Worm (Caenorhabditis elegans) whole organism, L3 larva: Measurements from ENCODE around the gene srxa-11.

ENCODE experiments used
- R02D3.7 ChIP-seq: fragments of 150-350 bp; optimal IDR thresholded peaks from 2 replicates; lab custom pipeline; 2014; ENCODE audit warnings: missing biosample characterization, missing genetic modification characterization
- aly-2 ChIP-seq: fragments of 150-350 bp; optimal IDR thresholded peaks from 2 replicates; lab custom pipeline; 2014; ENCODE audit warnings: missing biosample characterization, missing genetic modification characterization
- ama-1 ChIP-seq: fragments of 150-350 bp; optimal IDR thresholded peaks from 2 replicates; lab custom pipeline; 2018
- ceh-16 ChIP-seq: sonication (generic microtip); optimal IDR thresholded peaks from 2 replicates; lab custom pipeline; 2017; ENCODE audit warnings: missing biosample characterization, missing genetic modification characterization
- ceh-28 ChIP-seq: fragments of 150-350 bp; optimal IDR thresholded peaks from 2 replicates; lab custom pipeline; 2014; ENCODE audit warnings: missing biosample characterization, missing genetic modification reagents, missing genetic modification characterization
- ceh-82 ChIP-seq: fragments of 150-350 bp; optimal IDR thresholded peaks from 2 replicates; lab custom pipeline; 2014; ENCODE audit warnings: missing biosample characterization, missing genetic modification characterization
- ceh-9 ChIP-seq: sonication (generic microtip); optimal IDR thresholded peaks from 2 replicates; lab custom pipeline; 2018; ENCODE audit warnings: missing biosample characterization, missing genetic modification characterization
- daf-12 ChIP-seq: fragments of 150-350 bp; optimal IDR thresholded peaks from 2 replicates; lab custom pipeline; 2014; ENCODE audit warnings: missing biosample characterization, missing genetic modification reagents, missing genetic modification characterization
- egl-27 ChIP-seq: sonication (generic microtip); optimal IDR thresholded peaks from 4 replicates; lab custom pipeline; 2017; ENCODE audit warnings: missing biosample characterization, missing genetic modification reagents, missing genetic modification characterization
- egl-5 ChIP-seq: fragments of 150-350 bp; optimal IDR thresholded peaks from 2 replicates; lab custom pipeline; 2017; ENCODE audit warnings: missing biosample characterization, missing genetic modification reagents, missing genetic modification characterization, inconsistent platforms
- elt-1 ChIP-seq: fragments of 150-350 bp; optimal IDR thresholded peaks from 2 replicates; lab custom pipeline; 2014; ENCODE audit warnings: missing biosample characterization, missing genetic modification characterization
- elt-2 ChIP-seq: sonication (generic microtip); optimal IDR thresholded peaks from 2 replicates; lab custom pipeline; 2016; ENCODE audit warnings: missing genetic modification reagents, mild to moderate bottlenecking, missing genetic modification characterization, missing compliant biosample characterization
- elt-3 ChIP-seq, 3 experiments: fragments of 150-350 bp in 1 of 3; sonication (generic microtip) in 2 of 3; optimal IDR thresholded peaks; 2 replicates in 2 of 3; 4 replicates in 1 of 3; lab custom pipeline; 2014 to 2017; ENCODE audit warnings: missing biosample characterization in 3 of 3, missing genetic modification characterization in 3 of 3
- eor-1 ChIP-seq, 2 experiments: fragments of 150-350 bp; optimal IDR thresholded peaks; 2 replicates each; lab custom pipeline; 2014 to 2018; ENCODE audit warnings: missing biosample characterization in 2 of 2, missing genetic modification characterization in 2 of 2
- fkh-10 ChIP-seq: sonication (generic microtip); optimal IDR thresholded peaks from 2 replicates; lab custom pipeline; 2017; ENCODE audit warnings: missing biosample characterization, missing genetic modification reagents, missing genetic modification characterization
- fkh-2 ChIP-seq: fragments of 150-350 bp; optimal IDR thresholded peaks from 2 replicates; lab custom pipeline; 2014; ENCODE audit warnings: missing biosample characterization, missing genetic modification reagents, missing genetic modification characterization
- fos-1 ChIP-seq: fragments of 150-350 bp; optimal IDR thresholded peaks from 2 replicates; lab custom pipeline; 2014; ENCODE audit warnings: missing biosample characterization, missing genetic modification characterization
- hmg-11 ChIP-seq: sonication (generic microtip); optimal IDR thresholded peaks from 2 replicates; lab custom pipeline; 2016; ENCODE audit warnings: missing genetic modification characterization, missing compliant biosample characterization
- jun-1 ChIP-seq: fragments of 150-350 bp; optimal IDR thresholded peaks from 2 replicates; lab custom pipeline; 2014; ENCODE audit warnings: missing biosample characterization, missing genetic modification reagents, missing genetic modification characterization
- lin-15B ChIP-seq: fragments of 150-350 bp; optimal IDR thresholded peaks from 2 replicates; lab custom pipeline; 2014; ENCODE audit warnings: missing biosample characterization, missing genetic modification characterization
- lin-39 ChIP-seq: fragments of 150-350 bp; optimal IDR thresholded peaks from 2 replicates; lab custom pipeline; 2018; ENCODE audit warnings: missing biosample characterization, missing genetic modification reagents, missing genetic modification characterization
- lsy-12 ChIP-seq: sonication (generic microtip); optimal IDR thresholded peaks from 2 replicates; lab custom pipeline; 2016; ENCODE audit warnings: mild to moderate bottlenecking, missing genetic modification characterization, missing compliant biosample characterization
- mdl-1 ChIP-seq: fragments of 150-350 bp; optimal IDR thresholded peaks from 2 replicates; lab custom pipeline; 2014; ENCODE audit warnings: missing biosample characterization, missing genetic modification characterization
- mml-1 ChIP-seq: fragments of 150-350 bp; sonication (generic microtip); optimal IDR thresholded peaks from 3 replicates; lab custom pipeline; 2014; ENCODE audit warnings: missing biosample characterization, missing genetic modification characterization
- nfya-1 ChIP-seq: sonication (generic microtip); optimal IDR thresholded peaks from 2 replicates; lab custom pipeline; 2017; ENCODE audit warnings: missing genetic modification characterization, mild to moderate bottlenecking, missing compliant biosample characterization, antibody characterized with exemption, moderate library complexity; ENCODE audit not compliant: insufficient read depth
- nhr-11 ChIP-seq: fragments of 150-350 bp; optimal IDR thresholded peaks from 2 replicates; lab custom pipeline; 2014; ENCODE audit warnings: missing biosample characterization, missing genetic modification characterization
- nhr-12 ChIP-seq: fragments of 150-350 bp; optimal IDR thresholded peaks from 2 replicates; lab custom pipeline; 2014; ENCODE audit warnings: missing biosample characterization, missing genetic modification characterization
- nhr-23 ChIP-seq: fragments of 150-350 bp; optimal IDR thresholded peaks from 2 replicates; lab custom pipeline; 2014; ENCODE audit warnings: missing biosample characterization, missing genetic modification reagents, missing genetic modification characterization
- nhr-237 ChIP-seq: fragments of 150-350 bp; optimal IDR thresholded peaks from 2 replicates; lab custom pipeline; 2014; ENCODE audit warnings: missing biosample characterization, missing genetic modification characterization
- nhr-25 ChIP-seq: sonication (generic microtip); optimal IDR thresholded peaks from 2 replicates; lab custom pipeline; 2017; ENCODE audit warnings: missing biosample characterization, missing genetic modification characterization
- nhr-28 ChIP-seq: fragments of 150-350 bp; optimal IDR thresholded peaks from 2 replicates; lab custom pipeline; 2014; ENCODE audit warnings: missing biosample characterization, missing genetic modification characterization
- nhr-43 ChIP-seq: sonication (generic microtip); optimal IDR thresholded peaks from 2 replicates; lab custom pipeline; 2016; ENCODE audit warnings: mild to moderate bottlenecking, missing genetic modification characterization, missing compliant biosample characterization; ENCODE audit not compliant: poor library complexity, severe bottlenecking
- nhr-67 ChIP-seq: fragments of 150-350 bp; optimal IDR thresholded peaks from 2 replicates; lab custom pipeline; 2014; ENCODE audit warnings: missing biosample characterization, missing genetic modification characterization
- nhr-76 ChIP-seq: fragments of 150-350 bp; sonication (generic microtip); optimal IDR thresholded peaks from 5 replicates; lab custom pipeline; 2014; ENCODE audit warnings: missing biosample characterization, missing genetic modification characterization
- nhr-77 ChIP-seq: fragments of 150-350 bp; optimal IDR thresholded peaks from 2 replicates; lab custom pipeline; 2014; ENCODE audit warnings: missing biosample characterization, missing genetic modification characterization
- pha-4 ChIP-seq: fragments of 150-350 bp; optimal IDR thresholded peaks from 2 replicates; lab custom pipeline; 2014; ENCODE audit warnings: missing biosample characterization, missing genetic modification reagents, missing genetic modification characterization
- pqm-1 ChIP-seq: fragments of 150-350 bp; optimal IDR thresholded peaks from 2 replicates; lab custom pipeline; 2017; ENCODE audit warnings: missing biosample characterization, missing genetic modification characterization, inconsistent platforms
- sea-2 ChIP-seq: fragments of 150-350 bp; sonication (generic microtip); optimal IDR thresholded peaks from 4 replicates; lab custom pipeline; 2014; ENCODE audit warnings: missing biosample characterization, missing genetic modification reagents, missing genetic modification characterization
- skn-1 ChIP-seq: fragments of 150-350 bp; optimal IDR thresholded peaks from 2 replicates; lab custom pipeline; 2014; ENCODE audit warnings: missing biosample characterization, missing genetic modification characterization
- snpc-4 ChIP-seq: fragments of 150-350 bp; optimal IDR thresholded peaks from 2 replicates; lab custom pipeline; 2014; ENCODE audit warnings: missing biosample characterization, missing genetic modification characterization
- tbx-2 ChIP-seq: sonication (generic microtip); optimal IDR thresholded peaks from 2 replicates; lab custom pipeline; 2016; ENCODE audit warnings: mild to moderate bottlenecking, missing genetic modification characterization, missing compliant biosample characterization
- unc-39 ChIP-seq: sonication (generic microtip); optimal IDR thresholded peaks from 4 replicates; lab custom pipeline; 2017; ENCODE audit warnings: missing biosample characterization, missing genetic modification characterization
- unc-62 ChIP-seq: fragments of 150-350 bp; sonication (generic microtip); optimal IDR thresholded peaks from 4 replicates; lab custom pipeline; 2014; ENCODE audit warnings: missing biosample characterization, missing genetic modification reagents, missing genetic modification characterization
- zag-1 ChIP-seq: fragments of 150-350 bp; optimal IDR thresholded peaks from 2 replicates; lab custom pipeline; 2014; ENCODE audit warnings: missing biosample characterization, missing genetic modification characterization
- ztf-11 ChIP-seq: fragments of 150-350 bp; optimal IDR thresholded peaks from 2 replicates; lab custom pipeline; 2014; ENCODE audit warnings: missing biosample characterization, missing genetic modification characterization
- ztf-4 ChIP-seq: fragments of 150-350 bp; optimal IDR thresholded peaks from 2 replicates; lab custom pipeline; 2014; ENCODE audit warnings: missing biosample characterization, missing genetic modification characterization

The srxa-11 gene

DNA sequence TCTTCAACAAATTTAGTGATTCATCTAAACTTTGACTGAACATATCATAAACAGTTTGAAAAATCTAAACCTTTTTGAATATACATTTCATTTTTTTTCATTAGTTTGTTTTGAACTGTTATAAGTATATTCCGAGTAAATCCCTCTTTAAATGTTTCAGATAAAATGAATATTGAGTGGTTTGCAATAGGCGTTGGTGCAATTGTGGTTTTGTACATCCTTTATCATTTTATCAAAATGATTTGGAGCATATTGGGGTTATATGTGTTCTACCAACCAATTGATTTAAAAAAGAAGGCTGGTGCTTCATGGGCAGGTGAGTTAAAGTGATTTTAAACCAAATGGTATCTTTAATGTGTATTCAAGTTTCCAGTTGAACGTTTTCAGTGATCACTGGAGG is 19.5 kb upstream of the srxa-11 start, which contains the start of gene stdh-3:
Gene stdh-3, plus strand, starts transcription at position 166 of the 400 bp plus-strand sequence.
- TF ChIP-seq fos-1 (tag; lab: Kevin White, UChicago), result no peak
- TF ChIP-seq nhr-43 (tag; lab: Kevin White, UChicago), result no peak
- no peak for TF ChIP-seq fkh-2 (tag; lab: Kevin White, UChicago)
- TF ChIP-seq unc-62, result no peak
- no peak for TF ChIP-seq nhr-12
- no peak for TF ChIP-seq unc-39 (tag; lab: Kevin White, UChicago)
- no peak for TF ChIP-seq ceh-9 (tag; lab: Kevin White, UChicago)
- no peak for TF ChIP-seq nhr-25 (tag; lab: Kevin White, UChicago)
- no peak for TF ChIP-seq pha-4 (tag; lab: Kevin White, UChicago)
- TF ChIP-seq elt-3 (tag; optimal IDR thresholded peaks at IDR 0.05; lab: Kevin White, UChicago), result no peak
- TF ChIP-seq pqm-1 (tag; lab: Kevin White, UChicago), result no peak
- no peak for TF ChIP-seq egl-5 (tag; lab: Kevin White, UChicago)
- TF ChIP-seq ceh-16, result no peak
- TF ChIP-seq nhr-237 (tag; lab: Kevin White, UChicago), result no peak
- TF ChIP-seq sea-2 (GFP tag; lab: Kevin White, UChicago), result no peak
- no peak for TF ChIP-seq ceh-82 (tag; lab: Kevin White, UChicago)
- TF ChIP-seq nhr-11 (tag; lab: Kevin White, UChicago), result no peak

DNA sequence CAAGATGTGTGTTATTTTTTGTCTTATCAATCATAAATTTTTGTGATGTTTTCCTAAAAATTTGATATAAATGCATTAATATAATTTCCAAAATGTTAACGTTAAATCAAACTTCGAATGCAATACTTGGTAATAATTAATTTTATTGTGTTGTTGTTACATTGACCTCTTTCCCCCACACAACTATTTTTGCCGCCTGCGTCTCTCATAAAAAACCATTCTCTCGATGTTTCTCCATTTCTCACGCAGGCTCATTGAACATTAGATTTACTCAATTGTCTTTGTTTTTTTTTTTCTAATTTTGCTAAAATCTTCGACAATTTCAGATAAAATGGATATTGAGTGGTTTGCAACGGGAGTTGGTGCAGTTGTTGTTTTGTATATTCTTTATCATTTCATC is 17.8 kb upstream of the srxa-11 start, which contains the start of gene stdh-1:
Gene stdh-1, plus strand, starts transcription at position 327 of the 400 bp plus-strand sequence.
- TF ChIP-seq elt-2 (peak; percentile 48), nhr-77 (tag; lab: Kevin White, UChicago) (no peak), egl-5 (tag; lab: Kevin White, UChicago) (peak; percentile 50), hmg-11 (peak; percentile 5), pha-4 (tag; lab: Kevin White, UChicago) (peak; percentile 22), mdl-1 (no peak), nfya-1 (tag; lab: Kevin White, UChicago) (peak; percentile 3)

DNA sequence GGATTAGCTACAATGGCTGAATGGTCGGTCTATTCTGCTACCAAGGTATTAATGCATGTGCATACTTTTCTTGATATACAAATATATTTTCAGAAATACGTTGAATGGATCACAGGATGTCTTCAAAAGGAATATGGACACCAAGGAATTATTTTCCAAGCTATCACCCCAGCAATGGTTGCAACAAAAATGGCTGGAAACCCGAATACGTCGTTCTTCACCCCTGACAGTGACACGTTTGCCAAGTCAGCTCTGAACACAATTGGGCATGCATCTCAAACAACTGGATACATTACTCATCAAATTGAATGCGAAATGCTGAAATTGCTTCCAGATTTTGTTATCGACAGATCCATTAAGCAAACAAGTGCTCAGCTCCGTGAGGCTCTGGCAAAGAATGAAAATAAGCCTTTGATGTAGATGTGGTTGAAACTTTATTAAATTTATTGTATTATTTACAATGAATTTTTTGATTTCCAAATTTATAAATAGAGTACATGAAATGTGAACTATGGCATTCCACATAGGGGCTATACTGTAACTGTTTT is 16.3 kb upstream of the srxa-11 start:
- TF ChIP-seq lsy-12 (tag; lab: Kevin White, UChicago) (peak; percentile 27), ceh-82 (tag; lab: Kevin White, UChicago) (no peak), nhr-11 (tag; lab: Kevin White, UChicago) (no peak), snpc-4 (tag; lab: Kevin White, UChicago) (no peak), ceh-9 (tag; lab: Kevin White, UChicago) (no peak), pqm-1 (tag; lab: Kevin White, UChicago) (no peak), lin-39 (tag; lab: Kevin White, UChicago) (no peak), sea-2 (GFP tag; lab: Kevin White, UChicago) (no peak), ztf-11 (no peak), ceh-16 (no peak), tbx-2 (no peak), nhr-23 (no peak), lin-15B (no peak), nhr-77 (tag; lab: Kevin White, UChicago) (no peak), eor-1 (tag; optimal IDR thresholded peaks at IDR 0.05; lab: Kevin White, UChicago) (no peak), mml-1 (no peak), skn-1 (tag; lab: Kevin White, UChicago) (no peak), nhr-28 (tag; lab: Kevin White, UChicago) (no peak), egl-5 (tag; lab: Kevin White, UChicago) (no peak), ztf-4 (tag; lab: Kevin White, UChicago) (no peak), nfya-1 (tag; lab: Kevin White, UChicago) (no peak), nhr-12 (no peak), nhr-43 (tag; lab: Kevin White, UChicago) (peak; percentile 78), fkh-10 (GFP tag; lab: Kevin White, UChicago) (no peak), elt-2 (peak; percentile 42), aly-2 (tag; lab: Kevin White, UChicago) (no peak), unc-39 (tag; lab: Kevin White, UChicago) (no peak), nhr-237 (tag; lab: Kevin White, UChicago) (no peak), daf-12 (no peak), fos-1 (tag; lab: Kevin White, UChicago) (no peak), nhr-67 (tag; lab: Kevin White, UChicago) (no peak), ceh-28 (tag; lab: Kevin White, UChicago) (no peak), unc-62 (no peak), elt-1 (tag; lab: Kevin White, UChicago) (no peak), fkh-2 (tag; lab: Kevin White, UChicago) (no peak), zag-1 (tag; lab: Kevin White, UChicago) (no peak), jun-1 (tag; lab: Kevin White, UChicago) (peak; percentile 72), R02D3.7 (tag; lab: Kevin White, UChicago) (no peak), egl-27 (no peak), nhr-76 (tag; lab: Kevin White, UChicago) (no peak), mdl-1 (no peak), nhr-25 (tag; lab: Kevin White, UChicago) (peak; percentile 0), pha-4 (tag; lab: Kevin White, UChicago) (peak; percentile 3), ama-1 (peak; percentile 98)
